Worm (Caenorhabditis elegans) whole organism, L3 larva: Measurements from ENCODE around the gene gcy-31.

Experiments used
- daf-12 ChIP-seq: fragments of 150-350 bp; optimal IDR thresholded peaks from 2 replicates; lab custom pipeline; 2014; ENCODE audit warnings: missing biosample characterization, missing genetic modification reagents, missing genetic modification characterization
- elt-2 ChIP-seq: sonication (generic microtip); optimal IDR thresholded peaks from 2 replicates; lab custom pipeline; 2016; ENCODE audit warnings: missing genetic modification reagents, mild to moderate bottlenecking, missing genetic modification characterization, missing compliant biosample characterization
- tbx-2 ChIP-seq: sonication (generic microtip); optimal IDR thresholded peaks from 2 replicates; lab custom pipeline; 2016; ENCODE audit warnings: mild to moderate bottlenecking, missing genetic modification characterization, missing compliant biosample characterization
- unc-39 ChIP-seq: sonication (generic microtip); optimal IDR thresholded peaks from 4 replicates; lab custom pipeline; 2017; ENCODE audit warnings: missing biosample characterization, missing genetic modification characterization

DNA sequence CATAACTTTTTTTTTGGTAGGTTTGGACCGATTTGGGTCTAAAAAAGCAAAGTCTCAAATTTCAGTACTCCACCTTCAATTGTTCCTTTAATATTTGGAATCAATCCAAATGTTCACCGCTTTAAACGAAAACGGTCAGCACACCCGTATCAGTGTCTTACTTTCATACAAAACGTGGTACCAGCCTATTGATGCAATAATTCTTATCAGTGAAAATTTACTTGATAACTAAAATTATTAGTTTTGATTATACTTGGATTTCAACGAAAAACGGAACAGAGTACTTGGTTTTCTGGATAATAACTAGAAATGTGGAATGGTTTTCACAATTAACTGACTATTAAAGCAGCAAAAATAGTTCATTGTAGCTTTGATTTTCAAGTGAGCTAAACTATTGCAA, 56.6 kb downstream of the gcy-31 start:
- no peak for TF ChIP-seq tbx-2 (tag; lab: Kevin White, UChicago)
- no peak for TF ChIP-seq daf-12 (tag; lab: Kevin White, UChicago)
- no peak for TF ChIP-seq unc-39 (tag; lab: Kevin White, UChicago)
- TF ChIP-seq elt-2 (tag; lab: Kevin White, UChicago): peak; percentile 84
